Fruit fly (Drosophila melanogaster) whole organism, embryonic: ENCODE data around the gene pyx.

Experiments
- Bdp1 ChIP-seq: fragments of 200-800 bp; sonication (Bioruptor generic); optimal IDR thresholded peaks from 3 replicates; lab custom pipeline; 2016; ENCODE audit warnings: missing biosample characterization, missing genetic modification characterization
- CG1024 ChIP-seq: fragments of 200-800 bp; sonication (Bioruptor generic); IDR thresholded peaks from 2 replicates; pipeline ENCODE4 v1.3.6; 2022; ENCODE audit warnings: missing biosample characterization, missing genetic modification characterization
- CG10979 ChIP-seq: fragments of 200-800 bp; sonication (Bioruptor generic); optimal IDR thresholded peaks from 2 replicates; lab custom pipeline; 2018; ENCODE audit warnings: missing biosample characterization, mild to moderate bottlenecking, missing genetic modification characterization, moderate library complexity
- CG11085 ChIP-seq: fragments of 200-800 bp; sonication (Bioruptor generic); IDR thresholded peaks from 2 replicates; pipeline ENCODE4 v1.3.6; 2022; ENCODE audit warnings: missing biosample characterization, missing genetic modification characterization
- CG12104 ChIP-seq: fragments of 200-800 bp; sonication (Bioruptor generic); optimal IDR thresholded peaks from 3 replicates; lab custom pipeline; 2016; ENCODE audit warnings: missing biosample characterization, missing genetic modification characterization
- CG14965 ChIP-seq: fragments of 200-800 bp; sonication (Bioruptor generic); optimal IDR thresholded peaks from 2 replicates; lab custom pipeline; 2016; ENCODE audit warnings: missing biosample characterization, missing genetic modification characterization, borderline replicate concordance
- CG16863 ChIP-seq: fragments of 200-800 bp; sonication (Bioruptor generic); optimal IDR thresholded peaks from 3 replicates; lab custom pipeline; 2016; ENCODE audit warnings: missing biosample characterization, missing genetic modification characterization
- CG17186 ChIP-seq: fragments of 200-800 bp; sonication (Bioruptor generic); optimal IDR thresholded peaks from 3 replicates; lab custom pipeline; 2017; ENCODE audit warnings: missing biosample characterization, missing genetic modification reagents, missing genetic modification characterization
- CG17385 ChIP-seq: fragments of 200-800 bp; sonication (Bioruptor generic); optimal IDR thresholded peaks from 3 replicates; lab custom pipeline; 2018; ENCODE audit warnings: missing biosample characterization, mild to moderate bottlenecking, missing genetic modification characterization
- CG1832 ChIP-seq: fragments of 200-800 bp; sonication (Bioruptor generic); optimal IDR thresholded peaks from 2 replicates; lab custom pipeline; 2017; ENCODE audit warnings: missing biosample characterization, mild to moderate bottlenecking, missing genetic modification characterization, inconsistent platforms
- CG2199 ChIP-seq: fragments of 200-800 bp; sonication (Bioruptor generic); IDR thresholded peaks from 3 replicates; pipeline ENCODE4 v1.3.6; 2022; ENCODE audit warnings: missing biosample characterization, missing genetic modification characterization
- CG2678 ChIP-seq: fragments of 200-800 bp; sonication (Bioruptor generic); optimal IDR thresholded peaks from 3 replicates; lab custom pipeline; 2019; ENCODE audit warnings: missing biosample characterization, mild to moderate bottlenecking, missing genetic modification characterization, moderate library complexity
- CG2889 ChIP-seq: fragments of 200-800 bp; sonication (Bioruptor generic); IDR thresholded peaks from 3 replicates; pipeline ENCODE4 v1.3.6; 2022; ENCODE audit warnings: missing biosample characterization, missing genetic modification characterization
- CG34224 ChIP-seq: fragments of 200-800 bp; sonication (Bioruptor generic); IDR thresholded peaks from 3 replicates; pipeline ENCODE4 v1.3.6; 2022; ENCODE audit warnings: missing biosample characterization, missing genetic modification characterization; ENCODE audit not compliant: partially characterized antibody
- CG34422 ChIP-seq: fragments of 200-800 bp; sonication (Bioruptor generic); IDR thresholded peaks from 3 replicates; pipeline ENCODE4 v1.3.6; 2022; ENCODE audit warnings: missing biosample characterization, missing genetic modification characterization
- CG4424 ChIP-seq: fragments of 200-800 bp; sonication (Bioruptor generic); optimal IDR thresholded peaks from 3 replicates; lab custom pipeline; 2016; ENCODE audit warnings: missing biosample characterization, missing genetic modification characterization
- CG7372 ChIP-seq: fragments of 200-800 bp; sonication (Bioruptor generic); IDR thresholded peaks from 2 replicates; pipeline ENCODE4 v1.3.6; 2022; ENCODE audit warnings: missing biosample characterization, missing genetic modification characterization
- CG8944 ChIP-seq: fragments of 200-800 bp; sonication (Bioruptor generic); optimal IDR thresholded peaks from 3 replicates; lab custom pipeline; 2016; ENCODE audit warnings: missing biosample characterization, missing genetic modification characterization
- CG9215 ChIP-seq: fragments of 200-800 bp; sonication (Bioruptor generic); IDR thresholded peaks from 2 replicates; pipeline ENCODE4 v1.3.6; 2022; ENCODE audit warnings: missing biosample characterization, missing genetic modification characterization
- CoRest ChIP-seq: fragments of 200-800 bp; sonication (Bioruptor generic); optimal IDR thresholded peaks from 3 replicates; lab custom pipeline; 2018; ENCODE audit warnings: missing biosample characterization, mild to moderate bottlenecking, missing genetic modification characterization, moderate library complexity
- Deaf1 ChIP-seq: fragments of 200-800 bp; optimal IDR thresholded peaks from 3 replicates; lab custom pipeline; 2019; ENCODE audit warnings: missing biosample characterization, mild to moderate bottlenecking, missing genetic modification characterization, moderate library complexity
- Dp ChIP-seq: fragments of 200-800 bp; sonication (Bioruptor generic); optimal IDR thresholded peaks from 2 replicates; lab custom pipeline; 2018; ENCODE audit warnings: missing biosample characterization, mild to moderate bottlenecking, missing genetic modification characterization, moderate library complexity
- Dref ChIP-seq: fragments of 200-800 bp; sonication (Bioruptor generic); IDR thresholded peaks from 2 replicates; pipeline ENCODE4 v1.3.6; 2022; ENCODE audit warnings: missing biosample characterization, missing genetic modification characterization
- ERR ChIP-seq: fragments of 200-800 bp; sonication (Bioruptor generic); optimal IDR thresholded peaks from 2 replicates; lab custom pipeline; 2016; ENCODE audit warnings: missing biosample characterization, missing genetic modification characterization
- Fer1 ChIP-seq: fragments of 200-800 bp; sonication (Bioruptor generic); optimal IDR thresholded peaks from 2 replicates; lab custom pipeline; 2017; ENCODE audit warnings: missing biosample characterization, mild to moderate bottlenecking, missing genetic modification characterization
- HLH3B ChIP-seq: fragments of 200-800 bp; sonication (Bioruptor generic); IDR thresholded peaks from 2 replicates; pipeline ENCODE4 v1.3.6; 2022; ENCODE audit warnings: missing biosample characterization, missing genetic modification characterization
- HLHmδ ChIP-seq: fragments of 200-800 bp; sonication (Bioruptor generic); optimal IDR thresholded peaks from 2 replicates; lab custom pipeline; 2018; ENCODE audit warnings: missing biosample characterization, mild to moderate bottlenecking, missing genetic modification characterization, moderate library complexity
- Hr39 ChIP-seq: fragments of >200 bp; optimal IDR thresholded peaks from 2 replicates; lab custom pipeline; 2017
- Lpt ChIP-seq: fragments of >200 bp; optimal IDR thresholded peaks from 2 replicates; lab custom pipeline; 2018; ENCODE audit warnings: missing biosample characterization, missing genetic modification characterization
- Mes4 ChIP-seq: fragments of 200-800 bp; sonication (Bioruptor generic); optimal IDR thresholded peaks from 2 replicates; lab custom pipeline; 2016; ENCODE audit warnings: missing biosample characterization, missing genetic modification characterization
- Rx ChIP-seq: fragments of 200-800 bp; sonication (Bioruptor generic); IDR thresholded peaks from 2 replicates; pipeline ENCODE4 v1.3.6; 2022; ENCODE audit warnings: missing biosample characterization, missing genetic modification characterization
- Side ChIP-seq: fragments of 200-800 bp; sonication (Bioruptor generic); optimal IDR thresholded peaks from 2 replicates; lab custom pipeline; 2016; ENCODE audit warnings: missing biosample characterization, missing genetic modification characterization
- Usf ChIP-seq: fragments of 200-800 bp; sonication (Bioruptor generic); optimal IDR thresholded peaks from 2 replicates; lab custom pipeline; 2017; ENCODE audit warnings: missing genotype, missing biosample characterization, missing genetic modification characterization
- az2 ChIP-seq: fragments of 200-800 bp; sonication (Bioruptor generic); optimal IDR thresholded peaks from 3 replicates; lab custom pipeline; 2016; ENCODE audit warnings: missing biosample characterization, missing genetic modification characterization
- btn ChIP-seq: fragments of 200-800 bp; sonication (Bioruptor generic); optimal IDR thresholded peaks from 2 replicates; lab custom pipeline; 2016; ENCODE audit warnings: missing biosample characterization, missing genetic modification characterization
- cwo ChIP-seq: fragments of 200-800 bp; sonication (Bioruptor generic); optimal IDR thresholded peaks from 3 replicates; lab custom pipeline; 2017; ENCODE audit warnings: missing biosample characterization, missing genetic modification characterization, mild to moderate bottlenecking, moderate library complexity, missing genetic modification reagents
- dan ChIP-seq: fragments of 200-800 bp; sonication (Bioruptor generic); IDR thresholded peaks from 2 replicates; pipeline ENCODE4 v1.3.6; 2022; ENCODE audit warnings: missing biosample characterization, missing genetic modification characterization
- fd64A ChIP-seq: fragments of 200-800 bp; sonication (Bioruptor generic); optimal IDR thresholded peaks from 3 replicates; lab custom pipeline; 2018; ENCODE audit warnings: missing biosample characterization, mild to moderate bottlenecking, missing genetic modification characterization
- gcm ChIP-seq: fragments of 200-800 bp; sonication (Bioruptor generic); optimal IDR thresholded peaks from 2 replicates; lab custom pipeline; 2019; ENCODE audit warnings: missing biosample characterization, mild to moderate bottlenecking, missing genetic modification characterization, moderate library complexity
- grn ChIP-seq: fragments of 200-800 bp; sonication (Bioruptor generic); optimal IDR thresholded peaks from 3 replicates; lab custom pipeline; 2017; ENCODE audit warnings: missing biosample characterization, missing genetic modification characterization
- jing ChIP-seq: fragments of 200-800 bp; sonication (Bioruptor generic); optimal IDR thresholded peaks from 2 replicates; lab custom pipeline; 2018; ENCODE audit warnings: missing biosample characterization, mild to moderate bottlenecking, missing genetic modification characterization
- klu ChIP-seq: fragments of 200-800 bp; sonication (Bioruptor generic); IDR thresholded peaks from 2 replicates; pipeline ENCODE4 v1.3.6; 2022; ENCODE audit warnings: missing biosample characterization, missing genetic modification characterization
- lola ChIP-seq, 3 experiments: fragments of >200 bp in 2 of 3; fragments of 200-800 bp in 1 of 3; sonication (Bioruptor generic) in 1 of 3; optimal IDR thresholded peaks; 2 replicates each; lab custom pipeline; 2017 to 2019; ENCODE audit warnings: missing biosample characterization in 3 of 3, missing genetic modification characterization in 3 of 3, mild to moderate bottlenecking in 1 of 3, moderate library complexity in 1 of 3
- mld ChIP-seq: fragments of 200-800 bp; sonication (Bioruptor generic); IDR thresholded peaks from 3 replicates; pipeline ENCODE4 v1.3.6; 2022; ENCODE audit warnings: missing biosample characterization, missing genetic modification characterization; ENCODE audit not compliant: partially characterized antibody
- otp ChIP-seq: fragments of 200-800 bp; sonication (Bioruptor generic); IDR thresholded peaks from 3 replicates; pipeline ENCODE4, ENCODE4 v1.3.6; 2022; ENCODE audit warnings: missing biosample characterization, missing genetic modification characterization
- peb ChIP-seq: fragments of 200-800 bp; sonication (Bioruptor generic); IDR thresholded peaks from 2 replicates; pipeline ENCODE4 v1.3.6; 2022; ENCODE audit warnings: missing biosample characterization, missing genetic modification characterization
- sens ChIP-seq: fragments of 200-800 bp; sonication (Bioruptor generic); peaks from one replicate; lab custom pipeline; 2016; ENCODE audit warnings: missing biosample characterization, missing genetic modification characterization
- stc ChIP-seq: fragments of 200-800 bp; sonication (Bioruptor generic); IDR thresholded peaks from 2 replicates; pipeline ENCODE4 v1.3.6; 2022; ENCODE audit warnings: missing biosample characterization, missing genetic modification characterization
- tin ChIP-seq: fragments of 200-800 bp; sonication (Bioruptor generic); optimal IDR thresholded peaks from 3 replicates; lab custom pipeline; 2016; ENCODE audit warnings: missing biosample characterization, missing genetic modification characterization
- zen2 ChIP-seq: fragments of 200-800 bp; sonication (Bioruptor generic); IDR thresholded peaks from 3 replicates; pipeline ENCODE4 v1.3.6; 2022; ENCODE audit warnings: missing biosample characterization, missing genetic modification characterization; ENCODE audit not compliant: partially characterized antibody
- zf30C ChIP-seq: fragments of 200-800 bp; sonication (Bioruptor generic); optimal IDR thresholded peaks from 3 replicates; lab custom pipeline; 2018; ENCODE audit warnings: missing biosample characterization, mild to moderate bottlenecking, missing genetic modification characterization

Gene pyx

dm6 chr3L:246644-247199 lies 23.9 kb upstream of the pyx start (continued):
- TF ChIP-seq Dref (GFP tag; lab: Robert Waterston, UW) (peak; percentile 97), cwo (GFP tag; lab: Kevin White, UChicago) (no peak), CG8944 (GFP tag; lab: Kevin White, UChicago) (no peak), zen2 (peak; percentile 41; the same call in 2 of the 3 replicates), Lpt (GFP tag; lab: Kevin White, UChicago) (no peak), CG1024 (GFP tag; lab: Robert Waterston, UW) (no peak), Dp (GFP tag; lab: Kevin White, UChicago) (peak; percentile 89), CG4424 (GFP tag; lab: Kevin White, UChicago) (no peak), CG34422 (GFP tag; lab: Robert Waterston, UW) (0 out of 3 replicates have a peak, but pooled peaks have one; percentile 21), CG2199 (0 out of 3 replicates have a peak, but pooled peaks have one; percentile 50), CG9215 (GFP tag; lab: Robert Waterston, UW) (no peak), CoRest (tag; lab: Kevin White, UChicago) (no peak), jing (GFP tag; lab: Kevin White, UChicago) (no peak), grn (GFP tag; lab: Kevin White, UChicago) (no peak), CG10979 (peak; percentile 19), az2 (GFP tag; lab: Kevin White, UChicago) (peak; percentile 6), sens (GFP tag; lab: Kevin White, UChicago) (peak; percentile 79), Fer1 (GFP tag; lab: Kevin White, UChicago) (no peak), Bdp1 (GFP tag; lab: Kevin White, UChicago) (peak; percentile 51), CG14965 (GFP tag; lab: Kevin White, UChicago) (no peak), Mes4 (GFP tag; lab: Kevin White, UChicago) (peak; percentile 49), CG16863 (GFP tag; lab: Kevin White, UChicago) (peak; percentile 26), CG34224 (no peak; the same call in 2 of the 3 replicates), CG1832 (GFP tag; lab: Kevin White, UChicago) (no peak), peb (GFP tag; lab: Robert Waterston, UW) (no peak), HLH3B (GFP tag; lab: Robert Waterston, UW) (no peak), CG7372 (GFP tag; lab: Robert Waterston, UW) (no peak), dan (GFP tag; lab: Robert Waterston, UW) (no peak), btn (GFP tag; lab: Kevin White, UChicago) (no peak), Rx (GFP tag; lab: Robert Waterston, UW) (0 out of 2 replicates have a peak, but pooled peaks have one; percentile 3), HLHmδ (GFP tag; lab: Kevin White, UChicago) (no peak), CG17385 (GFP tag; lab: Kevin White, UChicago) (no peak), fd64A (no peak), CG11085 (GFP tag; lab: Robert Waterston, UW) (peak; percentile 17; the same call in 1 of the 2 replicates), CG2678 (tag; lab: Kevin White, UChicago) (no peak), CG2889 (GFP tag; lab: Robert Waterston, UW) (no peak), tin (GFP tag; lab: Kevin White, UChicago) (peak; percentile 50), Hr39 (lab: Kevin White, UChicago) (no peak), lola (GFP tag; optimal IDR thresholded peaks at IDR 0.05; lab: Kevin White, UChicago) (no peak), zf30C (GFP tag; lab: Kevin White, UChicago) (no peak), Deaf1 (tag; lab: Kevin White, UChicago) (peak; percentile 100), stc (GFP tag; lab: Robert Waterston, UW) (no peak), ERR (peak; percentile 24), gcm (GFP tag; lab: Kevin White, UChicago) (no peak), mld (GFP tag; lab: Robert Waterston, UW) (no peak), otp (no peak), CG12104 (no peak), Usf (GFP tag; lab: Kevin White, UChicago) (no peak), Side (peak; percentile 54), CG17186 (GFP tag; lab: Kevin White, UChicago) (peak; percentile 67), klu (GFP tag; lab: Robert Waterston, UW) (no peak)
